6 fruit fly cellular contexts compared by ENCODE assay signal in genomic region chr3L:9696650-9697526, dm6.
TF ChIP-seq lines count a peak whose summit lies in the region.

Prps (minus strand) TSS chr3L:9696700.

- TF ChIP-seq CTCF in whole organism, embryonic (GFP tag; optimal IDR thresholded peaks at IDR 0.05; lab: Kevin White, UChicago): peak; percentile 17

TF ChIP-seq in whole organism, 6 proteins besides CTCF, POLR2A, EP300 and RAD21:
- TF ChIP-seq Dll (optimal IDR thresholded peaks at IDR 0.05; lab: Kevin White, UChicago) (peak; percentile 45), psq (optimal IDR thresholded peaks at IDR 0.05; lab: Kevin White, UChicago) (no peak), EcR (GFP tag; optimal IDR thresholded peaks at IDR 0.05; lab: Kevin White, UChicago) (no peak)

TF ChIP-seq in whole organism, adult, 20 proteins besides CTCF, POLR2A, EP300 and RAD21:
- TF ChIP-seq toe (GFP tag; optimal IDR thresholded peaks at IDR 0.05; lab: Kevin White, UChicago): no peak
- peak; percentile 56 for TF ChIP-seq CG12768 (GFP tag; optimal IDR thresholded peaks at IDR 0.05; lab: Kevin White, UChicago)
- TF ChIP-seq ovo (GFP tag; optimal IDR thresholded peaks at IDR 0.05; lab: Kevin White, UChicago): no peak
- TF ChIP-seq CG5204 (GFP tag; optimal IDR thresholded peaks at IDR 0.05; lab: Kevin White, UChicago): no peak
- peak; percentile 48 for TF ChIP-seq Mnt (GFP tag; optimal IDR thresholded peaks at IDR 0.05; lab: Kevin White, UChicago)
- TF ChIP-seq CG7101 (tag; optimal IDR thresholded peaks at IDR 0.05; lab: Kevin White, UChicago): peak; percentile 45
- peak; percentile 16 for TF ChIP-seq Crg-1 (GFP tag; optimal IDR thresholded peaks at IDR 0.05; lab: Kevin White, UChicago)
- TF ChIP-seq CG14711 (tag; optimal IDR thresholded peaks at IDR 0.05; lab: Kevin White, UChicago): peak; percentile 47
- peak; percentile 87 for TF ChIP-seq cic (GFP tag; optimal IDR thresholded peaks at IDR 0.05; lab: Kevin White, UChicago)
- peak; percentile 80 for TF ChIP-seq bab1 (GFP tag; optimal IDR thresholded peaks at IDR 0.05; lab: Kevin White, UChicago)
- TF ChIP-seq kay (GFP tag; lab: Kevin White, UChicago; ENCODE audit: borderline replicate concordance): peak; percentile 69
- no peak for TF ChIP-seq cnc (optimal IDR thresholded peaks at IDR 0.05; lab: Kevin White, UChicago)
- TF ChIP-seq CG33017 (tag; optimal IDR thresholded peaks at IDR 0.05; lab: Kevin White, UChicago): peak; percentile 74
- TF ChIP-seq Hr96 (GFP tag; optimal IDR thresholded peaks at IDR 0.05; lab: Kevin White, UChicago): peak; percentile 10
- TF ChIP-seq tj (GFP tag; optimal IDR thresholded peaks at IDR 0.05; lab: Kevin White, UChicago): peak; percentile 96
- TF ChIP-seq pad (GFP tag; optimal IDR thresholded peaks at IDR 0.05; lab: Kevin White, UChicago): peak; percentile 97
- peak; percentile 51 for TF ChIP-seq CG7045 (GFP tag; optimal IDR thresholded peaks at IDR 0.05; lab: Kevin White, UChicago)
- no peak for TF ChIP-seq Clk (GFP tag; optimal IDR thresholded peaks at IDR 0.05; lab: Kevin White, UChicago)

TF ChIP-seq in whole organism, embryonic, 481 proteins besides CTCF, POLR2A, EP300 and RAD21 (continues in another document):
- peak; percentile 44 for TF ChIP-seq CG7556 (GFP tag; optimal IDR thresholded peaks at IDR 0.05; lab: Kevin White, UChicago)
- TF ChIP-seq Hsf (GFP tag; optimal IDR thresholded peaks at IDR 0.05; lab: Kevin White, UChicago): peak; percentile 59
- TF ChIP-seq CG31365 (tag; optimal IDR thresholded peaks at IDR 0.05; lab: Kevin White, UChicago): peak; percentile 81
- no peak for TF ChIP-seq Elba2 (GFP tag; optimal IDR thresholded peaks at IDR 0.05; lab: Kevin White, UChicago)
- no peak for TF ChIP-seq CG10565 (GFP tag; optimal IDR thresholded peaks at IDR 0.05; lab: Kevin White, UChicago)
- TF ChIP-seq nerfin-1 (tag; optimal IDR thresholded peaks at IDR 0.05; lab: Kevin White, UChicago): peak; percentile 59
- TF ChIP-seq Sin3A (optimal IDR thresholded peaks at IDR 0.05; lab: Kevin White, UChicago): no peak
- TF ChIP-seq CG12071 (GFP tag; optimal IDR thresholded peaks at IDR 0.05; lab: Kevin White, UChicago): peak; percentile 87
- TF ChIP-seq ham (GFP tag; IDR thresholded peaks at IDR 0.05; lab: Robert Waterston, UW): peak; percentile 18; the same call in 1 of the 2 replicates
- 0 out of 4 replicates have a peak, but pooled peaks have one; percentile 58 for TF ChIP-seq chinmo (GFP tag; IDR thresholded peaks at IDR 0.05; lab: Robert Waterston, UW; ENCODE audit: partially characterized antibody)
- TF ChIP-seq tll (GFP tag; optimal IDR thresholded peaks at IDR 0.05; lab: Kevin White, UChicago): no peak
- no peak for TF ChIP-seq CG4707 (GFP tag; optimal IDR thresholded peaks at IDR 0.05; lab: Kevin White, UChicago)
- TF ChIP-seq ftz-f1 (GFP tag; optimal IDR thresholded peaks at IDR 0.05; lab: Kevin White, UChicago): no peak
- peak; percentile 74 for TF ChIP-seq az2 (GFP tag; optimal IDR thresholded peaks at IDR 0.05; lab: Kevin White, UChicago)
- peak; percentile 56; the same call in 1 of the 2 replicates for TF ChIP-seq CG10366 (GFP tag; IDR thresholded peaks at IDR 0.05; lab: Robert Waterston, UW)
- TF ChIP-seq her (GFP tag; optimal IDR thresholded peaks at IDR 0.05; lab: Kevin White, UChicago): peak; percentile 91
- TF ChIP-seq CG2712 (tag; optimal IDR thresholded peaks at IDR 0.05; lab: Kevin White, UChicago): peak; percentile 78

TF ChIP-seq in whole organism, prepupa, 60 proteins besides CTCF, POLR2A, EP300 and RAD21 (continues in another document):
- TF ChIP-seq vri (GFP tag; optimal IDR thresholded peaks at IDR 0.05; lab: Kevin White, UChicago) (peak; percentile 91), fkh (GFP tag; optimal IDR thresholded peaks at IDR 0.05; lab: Kevin White, UChicago) (peak; percentile 23), Sox15 (GFP tag; optimal IDR thresholded peaks at IDR 0.05; lab: Kevin White, UChicago) (peak; percentile 61), lz (GFP tag; optimal IDR thresholded peaks at IDR 0.05; lab: Kevin White, UChicago) (peak; percentile 86), CG11294 (GFP tag; IDR thresholded peaks at IDR 0.05; lab: Robert Waterston, UW) (peak; percentile 72), Met (GFP tag; optimal IDR thresholded peaks at IDR 0.05; lab: Kevin White, UChicago) (peak; percentile 89), net (GFP tag; optimal IDR thresholded peaks at IDR 0.05; lab: Kevin White, UChicago) (peak; percentile 87), salr (GFP tag; optimal IDR thresholded peaks at IDR 0.05; lab: Kevin White, UChicago) (peak in 1 of 2 experiments; percentile 63), Hr39 (GFP tag; optimal IDR thresholded peaks at IDR 0.05; lab: Kevin White, UChicago) (peak; percentile 82), Blimp-1 (GFP tag; optimal IDR thresholded peaks at IDR 0.05; lab: Kevin White, UChicago) (peak; percentile 69), ss (GFP tag; optimal IDR thresholded peaks at IDR 0.05; lab: Kevin White, UChicago) (peak; percentile 84 to 86), fd85E (GFP tag; optimal IDR thresholded peaks at IDR 0.05; lab: Kevin White, UChicago) (peak; percentile 81), CG4318 (GFP tag; optimal IDR thresholded peaks at IDR 0.05; lab: Kevin White, UChicago) (no peak), Lpt (GFP tag; optimal IDR thresholded peaks at IDR 0.05; lab: Kevin White, UChicago) (peak; percentile 70), svp (GFP tag; lab: Kevin White, UChicago) (peak; percentile 94), CG6808 (GFP tag; optimal IDR thresholded peaks at IDR 0.05; lab: Kevin White, UChicago) (peak; percentile 77), CG8119 (GFP tag; IDR thresholded peaks at IDR 0.05; lab: Robert Waterston, UW) (peak; percentile 78; the same call in 2 of the 3 replicates), CG6163 (GFP tag; IDR thresholded peaks at IDR 0.05; lab: Robert Waterston, UW) (peak; percentile 90), pdm3 (GFP tag; optimal IDR thresholded peaks at IDR 0.05; lab: Kevin White, UChicago) (peak; percentile 88)

TF ChIP-seq in whole organism, pupa, 21 proteins besides CTCF, POLR2A, EP300 and RAD21:
- TF ChIP-seq CG8159 (tag; optimal IDR thresholded peaks at IDR 0.05; lab: Kevin White, UChicago): peak; percentile 79
- TF ChIP-seq Ets98B (GFP tag; IDR thresholded peaks at IDR 0.05; lab: Robert Waterston, UW): peak; percentile 96
- TF ChIP-seq CG13204 (GFP tag; optimal IDR thresholded peaks at IDR 0.05; lab: Kevin White, UChicago): no peak
- TF ChIP-seq CG32121 (GFP tag; IDR thresholded peaks at IDR 0.05; lab: Robert Waterston, UW): peak; percentile 80
- peak; percentile 85 for TF ChIP-seq Snoo (tag; optimal IDR thresholded peaks at IDR 0.05; lab: Kevin White, UChicago)
- TF ChIP-seq CG34367 (tag; optimal IDR thresholded peaks at IDR 0.05; lab: Kevin White, UChicago): peak; percentile 64
- peak; percentile 81 for TF ChIP-seq rn (GFP tag; IDR thresholded peaks at IDR 0.05; lab: Robert Waterston, UW)
- TF ChIP-seq CG10348 (GFP tag; IDR thresholded peaks at IDR 0.05; lab: Robert Waterston, UW): no peak
- TF ChIP-seq CG8301 (tag; optimal IDR thresholded peaks at IDR 0.05; lab: Kevin White, UChicago): peak; percentile 82
- no peak for TF ChIP-seq D1 (tag; optimal IDR thresholded peaks at IDR 0.05; lab: Kevin White, UChicago)
- TF ChIP-seq CG17806 (tag; optimal IDR thresholded peaks at IDR 0.05; lab: Kevin White, UChicago): peak; percentile 83
- peak; percentile 87 for TF ChIP-seq CG12605 (GFP tag; IDR thresholded peaks at IDR 0.05; lab: Robert Waterston, UW)
- TF ChIP-seq CG14655 (GFP tag; optimal IDR thresholded peaks at IDR 0.05; lab: Kevin White, UChicago): no peak
- peak; percentile 70 for TF ChIP-seq CG15710 (tag; optimal IDR thresholded peaks at IDR 0.05; lab: Kevin White, UChicago)
- peak; percentile 93 for TF ChIP-seq CG4496 (GFP tag; IDR thresholded peaks at IDR 0.05; lab: Robert Waterston, UW)
- TF ChIP-seq fd96Ca (GFP tag; IDR thresholded peaks at IDR 0.05; lab: Robert Waterston, UW): peak; percentile 93
- TF ChIP-seq CG9948 (tag; optimal IDR thresholded peaks at IDR 0.05; lab: Kevin White, UChicago): peak; percentile 67
- TF ChIP-seq Pif1A (GFP tag; optimal IDR thresholded peaks at IDR 0.05; lab: Kevin White, UChicago): peak; percentile 89
- peak; percentile 87 for TF ChIP-seq Pif1B (GFP tag; optimal IDR thresholded peaks at IDR 0.05; lab: Kevin White, UChicago)
- peak; percentile 79 for TF ChIP-seq gl (tag; optimal IDR thresholded peaks at IDR 0.05; lab: Kevin White, UChicago)
- TF ChIP-seq EcR (GFP tag; optimal IDR thresholded peaks at IDR 0.05; lab: Kevin White, UChicago): peak; percentile 52

TF ChIP-seq in whole organism, wandering third instar larva, 38 proteins besides CTCF, POLR2A, EP300 and RAD21 (continues in another document):
- TF ChIP-seq GATAd (GFP tag; optimal IDR thresholded peaks at IDR 0.05; lab: Kevin White, UChicago): no peak
- TF ChIP-seq Hr83 (GFP tag; optimal IDR thresholded peaks at IDR 0.05; lab: Kevin White, UChicago; ENCODE audit: poor library complexity, severe bottlenecking): peak; percentile 74
- no peak for TF ChIP-seq tai (GFP tag; optimal IDR thresholded peaks at IDR 0.05; lab: Kevin White, UChicago)
- TF ChIP-seq Sp1 (GFP tag; optimal IDR thresholded peaks at IDR 0.05; lab: Kevin White, UChicago): peak; percentile 85
- peak; percentile 91 for TF ChIP-seq br (GFP tag; optimal IDR thresholded peaks at IDR 0.05; lab: Kevin White, UChicago)
- TF ChIP-seq sage (GFP tag; optimal IDR thresholded peaks at IDR 0.05; lab: Kevin White, UChicago): peak; percentile 78
- peak; percentile 45 for TF ChIP-seq jim (GFP tag; optimal IDR thresholded peaks at IDR 0.05; lab: Kevin White, UChicago)
- TF ChIP-seq dsf (GFP tag; optimal IDR thresholded peaks at IDR 0.05; lab: Kevin White, UChicago; ENCODE audit: borderline replicate concordance): no peak
- TF ChIP-seq dmrt93B (GFP tag; optimal IDR thresholded peaks at IDR 0.05; lab: Kevin White, UChicago): no peak
- TF ChIP-seq fru (GFP tag; optimal IDR thresholded peaks at IDR 0.05; lab: Kevin White, UChicago): peak; percentile 85
- peak; percentile 90 for TF ChIP-seq psq (GFP tag; optimal IDR thresholded peaks at IDR 0.05; lab: Kevin White, UChicago)
- TF ChIP-seq pan (optimal IDR thresholded peaks at IDR 0.05; lab: Kevin White, UChicago): no peak
- peak; percentile 87 for TF ChIP-seq rgr (GFP tag; optimal IDR thresholded peaks at IDR 0.05; lab: Kevin White, UChicago)
- TF ChIP-seq Jra (GFP tag; optimal IDR thresholded peaks at IDR 0.05; lab: Kevin White, UChicago): peak; percentile 67
- TF ChIP-seq HLH106 (tag; optimal IDR thresholded peaks at IDR 0.05; lab: Kevin White, UChicago): peak; percentile 83
- peak; percentile 75 for TF ChIP-seq CG9705 (GFP tag; optimal IDR thresholded peaks at IDR 0.05; lab: Kevin White, UChicago)
- TF ChIP-seq lola (GFP tag; optimal IDR thresholded peaks at IDR 0.05; lab: Kevin White, UChicago): no peak
- no peak for TF ChIP-seq Vsx2 (GFP tag; optimal IDR thresholded peaks at IDR 0.05; lab: Kevin White, UChicago; ENCODE audit: partially characterized antibody)
- peak; percentile 23 for TF ChIP-seq sv (GFP tag; optimal IDR thresholded peaks at IDR 0.05; lab: Kevin White, UChicago)
- TF ChIP-seq Mio (GFP tag; optimal IDR thresholded peaks at IDR 0.05; lab: Kevin White, UChicago): no peak
- TF ChIP-seq Abd-B (GFP tag; optimal IDR thresholded peaks at IDR 0.05; lab: Kevin White, UChicago): no peak
- TF ChIP-seq Dif (GFP tag; optimal IDR thresholded peaks at IDR 0.05; lab: Kevin White, UChicago; ENCODE audit: partially characterized antibody): peak; percentile 66
